Worm (Caenorhabditis elegans): ENCODE measurements around the gene cra-1.

The cra-1 gene

ce11 chrIII:6897587-6898064 is 28.4 kb upstream of the cra-1 start, which contains the start of gene T07E3.4 (continued):
- TF ChIP-seq madf-3 (GFP tag; IDR thresholded peaks at IDR 0.05): no peak
- TF ChIP-seq snpc-4 (GFP tag; optimal IDR thresholded peaks at IDR 0.05): no peak
- TF ChIP-seq snpc-4 (tag; optimal IDR thresholded peaks at IDR 0.05): peak in 1 of 4 experiments; percentile 15

- TF ChIP-seq D2030.7 (GFP tag; IDR thresholded peaks at IDR 0.05) (no peak), lin-35 (GFP tag; optimal IDR thresholded peaks at IDR 0.05) (no peak), repo-1 (tag; optimal IDR thresholded peaks at IDR 0.05) (no peak), F22D6.2 (tag; optimal IDR thresholded peaks at IDR 0.05) (no peak), hmg-20 (GFP tag; IDR thresholded peaks at IDR 0.05) (no peak), T07F8.4 (tag; optimal IDR thresholded peaks at IDR 0.05) (no peak), mxl-1 (tag; optimal IDR thresholded peaks at IDR 0.05) (no peak), akir-1 (GFP tag; optimal IDR thresholded peaks at IDR 0.05) (no peak), madf-8 (GFP tag; conservative IDR thresholded peaks at IDR 0.05) (no peak), aptf-2 (GFP tag; conservative IDR thresholded peaks at IDR 0.05) (no peak), F57C9.4 (tag; optimal IDR thresholded peaks at IDR 0.05) (no peak), nfya-2 (GFP tag; IDR thresholded peaks at IDR 0.05) (no peak), F52B5.7 (tag; optimal IDR thresholded peaks at IDR 0.05) (no peak), snpc-4 (GFP tag; optimal IDR thresholded peaks at IDR 0.05) (no peak), snpc-4 (tag; optimal IDR thresholded peaks at IDR 0.05) (no peak), Y95B8A.8 (GFP tag; IDR thresholded peaks at IDR 0.05) (no peak), lag-1 (GFP tag; IDR thresholded peaks at IDR 0.05) (no peak), C17E4.6 (GFP tag; IDR thresholded peaks at IDR 0.05) (no peak), Y53G8AR.9 (GFP tag; conservative IDR thresholded peaks at IDR 0.05) (no peak), F37B4.10 (GFP tag; IDR thresholded peaks at IDR 0.05) (no peak)
These were observed 26.4 kb upstream of the cra-1 start for ce11 chrIII:6895677-6896076.

ce11 chrIII:6895166-6895565 is 25.9 kb upstream of the cra-1 start:
- TF ChIP-seq ztf-3 (GFP tag; optimal IDR thresholded peaks at IDR 0.05) (no peak), lir-1 (GFP tag; conservative IDR thresholded peaks at IDR 0.05) (peak; percentile 25; the same call in 1 of the 2 replicates), bed-1 (GFP tag; IDR thresholded peaks at IDR 0.05) (no peak), hmg-1.2 (GFP tag; IDR thresholded peaks at IDR 0.05) (peak; percentile 73), lin-40 (tag; optimal IDR thresholded peaks at IDR 0.05) (peak; percentile 74), nfya-1 (tag; optimal IDR thresholded peaks at IDR 0.05; ENCODE audit: borderline replicate concordance, insufficient read depth) (no peak), lin-26 (GFP tag; IDR thresholded peaks at IDR 0.05) (peak; percentile 41; the same call in 1 of the 2 replicates), tbp1 (GFP tag; optimal IDR thresholded peaks at IDR 0.05) (peak; percentile 54), mcd-1 (GFP tag; IDR thresholded peaks at IDR 0.05) (peak; percentile 43; the same call in 1 of the 2 replicates), ztf-22 (GFP tag; optimal IDR thresholded peaks at IDR 0.05) (peak; percentile 2), lin-35 (GFP tag; optimal IDR thresholded peaks at IDR 0.05) (no peak), snpc-4 (GFP tag; optimal IDR thresholded peaks at IDR 0.05) (no peak), snpc-4 (tag; optimal IDR thresholded peaks at IDR 0.05) (peak in 1 of 4 experiments; percentile 39), F22D6.2 (tag; optimal IDR thresholded peaks at IDR 0.05) (no peak), snpc-3.4 (tag; optimal IDR thresholded peaks at IDR 0.05) (no peak), B0336.3 (GFP tag; IDR thresholded peaks at IDR 0.05) (peak; percentile 75), C06A6.2 (GFP tag; conservative IDR thresholded peaks at IDR 0.05) (0 out of 2 replicates have a peak, but pooled peaks have one; percentile 36), nfyb-1 (GFP tag; IDR thresholded peaks at IDR 0.05) (peak; percentile 45; the same call in 1 of the 2 replicates), fkh-3 (tag; optimal IDR thresholded peaks at IDR 0.05) (no peak), lin-54 (GFP tag; optimal IDR thresholded peaks at IDR 0.05) (peak; percentile 47), ztf-18 (tag; optimal IDR thresholded peaks at IDR 0.05) (no peak), Y53F4B.3 (GFP tag; IDR thresholded peaks at IDR 0.05) (no peak), attf-5 (GFP tag; optimal IDR thresholded peaks at IDR 0.05) (peak; percentile 42), pha-4 (tag; optimal IDR thresholded peaks at IDR 0.05) (peak; percentile 20), atf-7 (tag; optimal IDR thresholded peaks at IDR 0.05) (peak; percentile 77), tlf-1 (GFP tag; optimal IDR thresholded peaks at IDR 0.05) (no peak), somi-1 (GFP tag; optimal IDR thresholded peaks at IDR 0.05) (peak; percentile 58), cebp-1 (GFP tag; IDR thresholded peaks at IDR 0.05) (no peak), cebp-1 (tag; optimal IDR thresholded peaks at IDR 0.05) (peak; percentile 74)
